Fruit fly (Drosophila melanogaster) whole organism, wandering third instar larva: ENCODE data around the gene Cad96Ca.

Experiments
- Dfd ChIP-seq: fragments of >200 bp; optimal IDR thresholded peaks from 2 replicates; lab custom pipeline; 2017; ENCODE audit warnings: missing biosample characterization, missing genetic modification characterization
- Dif ChIP-seq: fragments of 200-275, 200-300 bp; sonication (Bioruptor generic); optimal IDR thresholded peaks from 2 replicates; lab custom pipeline; 2018; ENCODE audit warnings: missing biosample characterization, missing genetic modification characterization; ENCODE audit not compliant: partially characterized antibody
- OdsH ChIP-seq: fragments of 200-800 bp; sonication (Bioruptor generic); optimal IDR thresholded peaks from 2 replicates; lab custom pipeline; 2016; ENCODE audit warnings: missing biosample characterization, mild to moderate bottlenecking, missing genetic modification characterization
- Sp1 ChIP-seq: fragments of 200-800 bp; sonication (Bioruptor generic); optimal IDR thresholded peaks from 3 replicates; lab custom pipeline; 2019; ENCODE audit warnings: missing biosample characterization, mild to moderate bottlenecking, missing genetic modification characterization, moderate library complexity
- dsf ChIP-seq: sonication (Bioruptor generic); optimal IDR thresholded peaks from 2 replicates; lab custom pipeline; 2016; ENCODE audit warnings: missing biosample characterization, missing genetic modification characterization, borderline replicate concordance
- jim ChIP-seq: fragments of 175-275, 200-325 bp; sonication (Bioruptor generic); optimal IDR thresholded peaks from 2 replicates; lab custom pipeline; 2016; ENCODE audit warnings: missing biosample characterization, mild to moderate bottlenecking, missing genetic modification characterization
- pan ChIP-seq: fragments of >200 bp; optimal IDR thresholded peaks from 2 replicates; lab custom pipeline; 2017

DNA sequence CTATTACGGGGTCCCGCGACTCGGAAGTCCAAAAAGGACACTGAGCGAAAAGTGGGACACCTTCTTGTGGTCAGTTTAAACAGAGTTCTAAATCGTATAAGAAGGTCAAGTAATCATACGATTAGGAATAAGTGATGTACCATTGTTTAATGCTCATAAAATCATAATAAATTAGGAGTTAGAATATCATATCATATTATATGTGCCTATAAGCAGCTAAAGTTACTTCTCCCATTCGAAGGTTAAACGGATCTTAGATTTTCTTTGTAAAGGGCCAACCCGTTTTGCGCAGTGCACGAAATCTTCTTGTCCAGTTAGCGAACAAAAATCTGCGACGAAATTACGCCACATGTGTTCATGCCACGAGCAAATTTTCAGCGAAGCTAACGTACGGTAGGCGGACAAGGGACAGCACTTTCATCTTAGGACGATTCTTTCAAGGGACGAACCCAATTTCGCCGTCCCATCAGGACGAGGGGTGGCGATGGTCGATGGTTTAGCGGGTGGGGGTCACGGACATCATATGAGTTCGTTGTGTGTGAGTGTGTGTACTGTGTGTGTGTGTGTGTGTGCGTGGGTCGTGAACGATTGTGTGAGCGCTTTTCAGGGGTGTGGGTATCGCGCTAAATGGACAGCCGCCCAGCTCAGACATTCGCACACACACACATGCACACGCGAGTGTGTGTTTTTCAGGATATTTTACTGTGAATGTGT, 39.7 kb downstream of the Cad96Ca start:
- TF ChIP-seq jim (GFP tag; lab: Kevin White, UChicago) (no peak), pan (no peak), dsf (GFP tag; lab: Kevin White, UChicago) (no peak), Dfd (peak; percentile 36), OdsH (GFP tag; lab: Kevin White, UChicago) (no peak), Sp1 (no peak), Dif (GFP tag; lab: Kevin White, UChicago) (no peak)
